Fruit fly (Drosophila melanogaster) whole organism, embryonic: ENCODE results near the gene Mks1.

Source experiments
- Adf1 ChIP-seq: fragments of 200-800 bp; sonication (Bioruptor generic); IDR thresholded peaks from 2 replicates; pipeline ENCODE4 v1.3.6; 2022; ENCODE audit warnings: missing biosample characterization, missing genetic modification characterization
- Bgb ChIP-seq: fragments of 200-800 bp; sonication (Bioruptor generic); IDR thresholded peaks from 2 replicates; pipeline ENCODE4 v1.3.6; 2022; ENCODE audit warnings: missing biosample characterization, missing genetic modification characterization; ENCODE audit not compliant: partially characterized antibody
- Bteb2 ChIP-seq: fragments of 200-800 bp; sonication (Bioruptor generic); optimal IDR thresholded peaks from 2 replicates; lab custom pipeline; 2016; ENCODE audit warnings: missing biosample characterization, missing genetic modification characterization
- CG10654 ChIP-seq: fragments of 200-800 bp; sonication (Bioruptor generic); optimal IDR thresholded peaks from 2 replicates; lab custom pipeline; 2016; ENCODE audit warnings: missing biosample characterization, missing genetic modification characterization
- CG11560 ChIP-seq: fragments of 200-800 bp; sonication (Bioruptor generic); IDR thresholded peaks from 3 replicates; pipeline ENCODE4 v1.3.6; 2022; ENCODE audit warnings: missing biosample characterization, missing genetic modification characterization
- CG12659 ChIP-seq: fragments of 200-800 bp; sonication (Bioruptor generic); optimal IDR thresholded peaks from 3 replicates; lab custom pipeline; 2017; ENCODE audit warnings: mild to moderate bottlenecking, missing biosample characterization, missing genetic modification reagents, missing genetic modification characterization
- CG14860 ChIP-seq: fragments of 200-800 bp; sonication (Bioruptor generic); IDR thresholded peaks from 3 replicates; pipeline ENCODE4 v1.3.6; 2022; ENCODE audit warnings: missing biosample characterization, missing genetic modification characterization; ENCODE audit not compliant: partially characterized antibody
- CG17361 ChIP-seq: fragments of 200-800 bp; sonication (Bioruptor generic); IDR thresholded peaks from 3 replicates; pipeline ENCODE4 v1.3.6; 2022; ENCODE audit warnings: missing biosample characterization, missing genetic modification characterization
- CG2120 ChIP-seq: fragments of 200-800 bp; sonication (Bioruptor generic); optimal IDR thresholded peaks from 3 replicates; lab custom pipeline; 2016; ENCODE audit warnings: missing biosample characterization, missing genetic modification characterization
- CG3847 ChIP-seq: fragments of 200-800 bp; sonication (Bioruptor generic); IDR thresholded peaks from 2 replicates; pipeline ENCODE4 v1.3.6; 2022; ENCODE audit warnings: missing biosample characterization, missing genetic modification characterization
- CG4404 ChIP-seq: fragments of 200-800 bp; sonication (Bioruptor generic); IDR thresholded peaks from 2 replicates; pipeline ENCODE4 v1.3.6; 2022; ENCODE audit warnings: missing biosample characterization, missing genetic modification characterization
- CG7987 ChIP-seq: fragments of 200-800 bp; sonication (Bioruptor generic); optimal IDR thresholded peaks from 2 replicates; lab custom pipeline; 2018; ENCODE audit warnings: missing biosample characterization, mild to moderate bottlenecking, missing genetic modification characterization, moderate library complexity
- CG9932 ChIP-seq: fragments of 200-800 bp; sonication (Bioruptor generic); IDR thresholded peaks from 2 replicates; pipeline ENCODE4 v1.3.6; 2022; ENCODE audit warnings: missing biosample characterization, missing genetic modification characterization
- Camta ChIP-seq: fragments of 200-800 bp; sonication (Bioruptor generic); optimal IDR thresholded peaks from 2 replicates; lab custom pipeline; 2016; ENCODE audit warnings: missing biosample characterization, missing genetic modification characterization
- Deaf1 ChIP-seq: fragments of 200-800 bp; optimal IDR thresholded peaks from 3 replicates; lab custom pipeline; 2019; ENCODE audit warnings: missing biosample characterization, mild to moderate bottlenecking, missing genetic modification characterization, moderate library complexity
- Dek ChIP-seq: fragments of 200-800 bp; sonication (Bioruptor generic); optimal IDR thresholded peaks from 3 replicates; lab custom pipeline; 2019; ENCODE audit warnings: missing biosample characterization, mild to moderate bottlenecking, missing genetic modification characterization, moderate library complexity
- Dip2 ChIP-seq: fragments of 200-800 bp; sonication (Bioruptor generic); IDR thresholded peaks from 2 replicates; pipeline ENCODE4 v1.3.6; 2022; ENCODE audit warnings: missing biosample characterization, missing genetic modification characterization
- Dref ChIP-seq: fragments of 200-800 bp; sonication (Bioruptor generic); IDR thresholded peaks from 2 replicates; pipeline ENCODE4 v1.3.6; 2022; ENCODE audit warnings: missing biosample characterization, missing genetic modification characterization
- Drgx ChIP-seq: fragments of 200-800 bp; sonication (Bioruptor generic); IDR thresholded peaks from 2 replicates; pipeline ENCODE4 v1.3.6; 2022; ENCODE audit warnings: missing biosample characterization, missing genetic modification characterization
- ERR ChIP-seq: fragments of 200-800 bp; sonication (Bioruptor generic); optimal IDR thresholded peaks from 2 replicates; lab custom pipeline; 2016; ENCODE audit warnings: missing biosample characterization, missing genetic modification characterization
- HLHmδ ChIP-seq: fragments of 200-800 bp; sonication (Bioruptor generic); optimal IDR thresholded peaks from 2 replicates; lab custom pipeline; 2018; ENCODE audit warnings: missing biosample characterization, mild to moderate bottlenecking, missing genetic modification characterization, moderate library complexity
- Lpt ChIP-seq: fragments of >200 bp; optimal IDR thresholded peaks from 2 replicates; lab custom pipeline; 2018; ENCODE audit warnings: missing biosample characterization, missing genetic modification characterization
- Mes4 ChIP-seq: fragments of 200-800 bp; sonication (Bioruptor generic); optimal IDR thresholded peaks from 2 replicates; lab custom pipeline; 2016; ENCODE audit warnings: missing biosample characterization, missing genetic modification characterization
- Myb ChIP-seq: fragments of 200-800 bp; sonication (Bioruptor generic); optimal IDR thresholded peaks from 2 replicates; lab custom pipeline; 2016; ENCODE audit warnings: missing biosample characterization, missing genetic modification characterization
- NfI ChIP-seq: fragments of 200-800 bp; sonication (Bioruptor generic); optimal IDR thresholded peaks from 3 replicates; lab custom pipeline; 2018; ENCODE audit warnings: missing biosample characterization, mild to moderate bottlenecking, missing genetic modification characterization, moderate library complexity
- Pdp1 ChIP-seq, 2 experiments: fragments of 200-800 bp; sonication (Bioruptor generic); optimal IDR thresholded peaks; 3 replicates each; lab custom pipeline; 2016; ENCODE audit warnings: missing biosample characterization in 2 of 2, missing genetic modification characterization in 2 of 2, mild to moderate bottlenecking in 1 of 2, moderate library complexity in 1 of 2
- Side ChIP-seq: fragments of 200-800 bp; sonication (Bioruptor generic); optimal IDR thresholded peaks from 2 replicates; lab custom pipeline; 2016; ENCODE audit warnings: missing biosample characterization, missing genetic modification characterization
- ato ChIP-seq: fragments of 200-800 bp; sonication (Bioruptor generic); IDR thresholded peaks from 2 replicates; pipeline ENCODE4 v1.3.6; 2022; ENCODE audit warnings: missing biosample characterization, missing genetic modification characterization; ENCODE audit not compliant: partially characterized antibody
- caup ChIP-seq: fragments of 200-800 bp; sonication (Bioruptor generic); optimal IDR thresholded peaks from 3 replicates; lab custom pipeline; 2017; ENCODE audit warnings: missing biosample characterization, mild to moderate bottlenecking, missing genetic modification characterization, moderate library complexity; ENCODE audit not compliant: severe bottlenecking
- disco-r ChIP-seq: fragments of 200-800 bp; sonication (Bioruptor generic); optimal IDR thresholded peaks from 2 replicates; lab custom pipeline; 2016; ENCODE audit warnings: missing biosample characterization, missing genetic modification characterization
- dm ChIP-seq: fragments of 200-800 bp; sonication (Bioruptor generic); optimal IDR thresholded peaks from 3 replicates; lab custom pipeline; 2016; ENCODE audit warnings: missing biosample characterization, missing genetic modification characterization
- gem ChIP-seq: fragments of 200-800 bp; sonication (Bioruptor generic); optimal IDR thresholded peaks from 2 replicates; lab custom pipeline; 2019; ENCODE audit warnings: missing biosample characterization, mild to moderate bottlenecking, missing genetic modification characterization, moderate library complexity
- gt ChIP-seq: fragments of 200-800 bp; sonication (Bioruptor generic); IDR thresholded peaks from 2 replicates; pipeline ENCODE4 v1.3.6; 2022; ENCODE audit warnings: missing biosample characterization, missing genetic modification characterization
- jing ChIP-seq: fragments of 200-800 bp; sonication (Bioruptor generic); optimal IDR thresholded peaks from 2 replicates; lab custom pipeline; 2018; ENCODE audit warnings: missing biosample characterization, mild to moderate bottlenecking, missing genetic modification characterization
- lilli ChIP-seq: fragments of 200-800 bp; sonication (Bioruptor generic); optimal IDR thresholded peaks from 3 replicates; lab custom pipeline; 2016; ENCODE audit warnings: missing biosample characterization, missing genetic modification characterization
- mam ChIP-seq: fragments of 200-800 bp; sonication (Bioruptor generic); optimal IDR thresholded peaks from 3 replicates; lab custom pipeline; 2016; ENCODE audit warnings: missing biosample characterization, missing genetic modification characterization
- nau ChIP-seq: fragments of 200-800 bp; sonication (Bioruptor generic); optimal IDR thresholded peaks from 3 replicates; lab custom pipeline; 2017; ENCODE audit warnings: missing biosample characterization, mild to moderate bottlenecking, missing genetic modification characterization, missing genetic modification reagents
- nerfin-2 ChIP-seq: fragments of 200-800 bp; sonication (Bioruptor generic); IDR thresholded peaks from 2 replicates; pipeline ENCODE4 v1.3.6; 2022; ENCODE audit warnings: missing biosample characterization, missing genetic modification characterization; ENCODE audit not compliant: partially characterized antibody
- pfk ChIP-seq: fragments of 200-800 bp; sonication (Bioruptor generic); optimal IDR thresholded peaks from 2 replicates; lab custom pipeline; 2018; ENCODE audit warnings: missing biosample characterization, mild to moderate bottlenecking, missing genetic modification characterization, moderate library complexity
- phol ChIP-seq: fragments of 200-800 bp; sonication (Bioruptor generic); optimal IDR thresholded peaks from 3 replicates; lab custom pipeline; 2018; ENCODE audit warnings: missing biosample characterization, mild to moderate bottlenecking, missing genetic modification characterization, moderate library complexity
- psq ChIP-seq: fragments of 200-800 bp; sonication (Bioruptor generic); optimal IDR thresholded peaks from 2 replicates; lab custom pipeline; 2017; ENCODE audit warnings: missing biosample characterization, missing genetic modification characterization
- pum ChIP-seq: fragments of 200-800 bp; sonication (Bioruptor generic); optimal IDR thresholded peaks from 2 replicates; lab custom pipeline; 2016; ENCODE audit warnings: missing biosample characterization, missing genetic modification characterization
- sens-2 ChIP-seq: fragments of 200-800 bp; sonication (Bioruptor generic); IDR thresholded peaks from 2 replicates; pipeline ENCODE4 v1.3.6; 2022; ENCODE audit warnings: missing biosample characterization, missing genetic modification characterization
- seq ChIP-seq: fragments of 200-800 bp; sonication (Bioruptor generic); IDR thresholded peaks from 2 replicates; pipeline ENCODE4 v1.3.6; 2022; ENCODE audit warnings: missing biosample characterization, missing genetic modification characterization
- sna ChIP-seq: fragments of 200-800 bp; sonication (Bioruptor generic); IDR thresholded peaks from 2 replicates; pipeline ENCODE4 v1.3.6; 2022; ENCODE audit warnings: missing biosample characterization, missing genetic modification characterization; ENCODE audit not compliant: partially characterized antibody
- vvl ChIP-seq: fragments of 200-800 bp; sonication (Bioruptor generic); IDR thresholded peaks from 2 replicates; pipeline ENCODE4 v1.3.6; 2022; ENCODE audit warnings: missing biosample characterization, missing genetic modification characterization
- zf30C ChIP-seq: fragments of 200-800 bp; sonication (Bioruptor generic); optimal IDR thresholded peaks from 3 replicates; lab custom pipeline; 2018; ENCODE audit warnings: missing biosample characterization, mild to moderate bottlenecking, missing genetic modification characterization
- zfh1 ChIP-seq: fragments of 200-800 bp; sonication (Bioruptor generic); IDR thresholded peaks from 3 replicates; pipeline ENCODE4 v1.3.6; 2022; ENCODE audit warnings: missing biosample characterization, missing genetic modification characterization
- zfh2 ChIP-seq: fragments of 200-800 bp; sonication (Bioruptor generic); optimal IDR thresholded peaks from 2 replicates; lab custom pipeline; 2016; ENCODE audit warnings: missing biosample characterization, missing genetic modification characterization

Gene Mks1

DNA sequence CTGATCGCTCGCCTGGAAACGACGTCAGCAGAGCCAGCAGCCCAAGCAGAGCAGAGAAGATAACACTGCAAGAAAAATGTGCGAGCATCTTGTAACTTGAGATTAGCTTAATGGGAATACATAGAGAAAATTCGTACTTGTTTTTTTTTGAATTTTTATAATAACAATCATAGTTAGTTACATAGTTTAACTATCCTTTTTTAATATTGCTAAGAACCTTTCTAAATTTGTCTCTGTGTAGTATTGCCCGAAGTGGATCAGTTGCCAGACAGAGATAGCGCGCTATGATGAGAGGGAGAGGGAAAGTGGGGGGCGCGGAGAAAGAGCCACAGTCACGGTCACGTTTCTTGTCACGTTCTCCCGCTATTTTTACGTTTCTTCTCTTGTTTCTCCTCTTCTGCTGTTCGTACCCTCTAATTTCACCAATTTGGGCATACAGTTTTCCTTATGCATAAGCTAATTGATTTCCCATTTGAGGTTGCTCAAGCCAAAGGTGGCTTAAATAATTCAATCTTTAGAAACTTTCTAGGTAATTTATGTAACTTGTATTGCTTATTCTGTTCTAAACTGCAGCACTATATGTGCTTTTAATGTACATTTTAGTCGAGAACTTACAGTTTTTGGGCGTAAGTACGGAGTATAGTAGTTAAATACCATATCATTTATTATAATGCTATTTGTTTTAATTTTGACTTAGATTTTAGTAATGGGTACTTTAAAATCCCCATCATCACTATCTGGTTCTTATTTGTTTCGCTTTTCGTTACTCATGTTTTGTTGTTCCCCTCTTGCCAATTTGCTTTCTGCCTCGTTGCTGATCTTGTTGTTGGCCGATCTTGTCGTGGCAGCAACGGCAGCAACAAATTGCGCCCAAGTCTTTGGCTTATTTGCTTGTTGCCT, 14.6 kb upstream of the Mks1 start (continued):
- TF ChIP-seq sna (GFP tag; lab: Robert Waterston, UW) = no peak
- peak; percentile 50 for TF ChIP-seq Mes4
- peak; percentile 64 for TF ChIP-seq CG4404 (GFP tag; lab: Robert Waterston, UW)
- TF ChIP-seq zfh2 (GFP tag; lab: Kevin White, UChicago) = peak; percentile 53
- TF ChIP-seq Side (GFP tag; lab: Kevin White, UChicago) = peak; percentile 62
- TF ChIP-seq Lpt (GFP tag; lab: Kevin White, UChicago) = no peak
- TF ChIP-seq vvl (GFP tag; lab: Robert Waterston, UW) = peak; percentile 84
- TF ChIP-seq CG10654 (GFP tag; lab: Kevin White, UChicago) = peak; percentile 76
- TF ChIP-seq CG3847 (GFP tag; lab: Robert Waterston, UW) = peak; percentile 47; the same call in 1 of the 2 replicates
- TF ChIP-seq Pdp1 (GFP tag; optimal IDR thresholded peaks at IDR 0.05; lab: Kevin White, UChicago) = peak; percentile 78 to 81
- peak; percentile 87 for TF ChIP-seq Drgx (GFP tag; lab: Robert Waterston, UW)
- TF ChIP-seq seq (GFP tag; lab: Robert Waterston, UW) = peak; percentile 58
- TF ChIP-seq Myb (GFP tag; lab: Kevin White, UChicago) = peak; percentile 29
- TF ChIP-seq CG2120 = peak; percentile 71
- TF ChIP-seq CG14860 (GFP tag; lab: Robert Waterston, UW) = no peak
- TF ChIP-seq Dip2 (GFP tag; lab: Robert Waterston, UW) = no peak
- no peak for TF ChIP-seq disco-r
- TF ChIP-seq NfI (GFP tag; lab: Kevin White, UChicago) = peak; percentile 63
- peak; percentile 52 for TF ChIP-seq ERR (GFP tag; lab: Kevin White, UChicago)
- no peak for TF ChIP-seq psq (GFP tag; lab: Kevin White, UChicago)
- peak; percentile 25 for TF ChIP-seq nau (GFP tag; lab: Kevin White, UChicago)
- peak; percentile 86 for TF ChIP-seq phol (tag; lab: Kevin White, UChicago)
- TF ChIP-seq nerfin-2 (GFP tag; lab: Robert Waterston, UW) = no peak
- TF ChIP-seq Camta (GFP tag; lab: Kevin White, UChicago) = peak; percentile 82
- TF ChIP-seq ato = no peak
- peak; percentile 86 for TF ChIP-seq CG17361 (GFP tag; lab: Robert Waterston, UW)
- TF ChIP-seq Adf1 (GFP tag; lab: Robert Waterston, UW) = peak; percentile 60
- peak; percentile 25 for TF ChIP-seq CG7987
- peak; percentile 84 for TF ChIP-seq zfh1 (GFP tag; lab: Robert Waterston, UW)
- no peak for TF ChIP-seq Dref (GFP tag; lab: Robert Waterston, UW)
- TF ChIP-seq Deaf1 = no peak
- TF ChIP-seq Dek = peak; percentile 38
- peak; percentile 60 for TF ChIP-seq dm (GFP tag; lab: Kevin White, UChicago)
- TF ChIP-seq HLHmδ (GFP tag; lab: Kevin White, UChicago) = no peak
- peak; percentile 44 for TF ChIP-seq jing (GFP tag; lab: Kevin White, UChicago)
- TF ChIP-seq mam (GFP tag; lab: Kevin White, UChicago) = peak; percentile 68
- peak; percentile 61; the same call in 1 of the 2 replicates for TF ChIP-seq CG9932 (GFP tag; lab: Robert Waterston, UW)
- peak; percentile 90 for TF ChIP-seq gem (tag; lab: Kevin White, UChicago)
- TF ChIP-seq CG11560 (tag; lab: Robert Waterston, UW) = 0 out of 3 replicates have a peak, but pooled peaks have one; percentile 48
- peak; percentile 64 for TF ChIP-seq pum
- TF ChIP-seq Bgb (GFP tag; lab: Robert Waterston, UW) = no peak
- TF ChIP-seq caup (GFP tag; lab: Kevin White, UChicago) = peak; percentile 60
- TF ChIP-seq gt (GFP tag; lab: Robert Waterston, UW) = no peak
- TF ChIP-seq lilli (GFP tag; lab: Kevin White, UChicago) = peak; percentile 72
- TF ChIP-seq zf30C (GFP tag; lab: Kevin White, UChicago) = peak; percentile 72
- TF ChIP-seq CG12659 = peak; percentile 52
- TF ChIP-seq Bteb2 (GFP tag; lab: Kevin White, UChicago) = peak; percentile 64
- TF ChIP-seq pfk (GFP tag; lab: Kevin White, UChicago) = no peak
- TF ChIP-seq sens-2 (GFP tag; lab: Robert Waterston, UW) = peak; percentile 67; the same call in 1 of the 2 replicates
